Worm (Caenorhabditis elegans) whole organism, mixed stage, embryonic: ENCODE results near the gene srd-46.
"Not testable (repeated sequence)": the region's sequence is repeated elsewhere in the genome, so short reads cannot be mapped to it uniquely, and the experiment has no call there.

ENCODE experiments used
- M03D4.4 ChIP-seq: sonication (generic microtip); optimal IDR thresholded peaks from 2 replicates; lab custom pipeline; 2017; ENCODE audit warnings: mild to moderate bottlenecking, missing genetic modification characterization, missing compliant biosample characterization
- bed-3 ChIP-seq: fragments of 200-800 bp; sonication (Bioruptor generic); optimal IDR thresholded peaks from 3 replicates; lab custom pipeline; 2018; ENCODE audit warnings: mild to moderate bottlenecking, missing genetic modification characterization, moderate library complexity, missing compliant biosample characterization
- blmp-1 ChIP-seq: fragments of 150-350 bp; optimal IDR thresholded peaks from 2 replicates; lab custom pipeline; 2014; ENCODE audit warnings: missing biosample characterization, missing genetic modification characterization
- ceh-39 ChIP-seq: fragments of 150-350 bp; optimal IDR thresholded peaks from 2 replicates; lab custom pipeline; 2014; ENCODE audit warnings: missing biosample characterization, missing genetic modification characterization
- ceh-43 ChIP-seq: fragments of 200-800 bp; sonication (Bioruptor generic); optimal IDR thresholded peaks from 2 replicates; lab custom pipeline; 2018; ENCODE audit warnings: mild to moderate bottlenecking, missing genetic modification characterization, moderate library complexity, missing compliant biosample characterization
- ceh-83 ChIP-seq: fragments of 200-800 bp; sonication (Bioruptor generic); optimal IDR thresholded peaks from 2 replicates; lab custom pipeline; 2018; ENCODE audit warnings: mild to moderate bottlenecking, missing genetic modification characterization, missing compliant biosample characterization
- cnd-1 ChIP-seq: fragments of 200-800 bp; sonication (Bioruptor generic); optimal IDR thresholded peaks from 2 replicates; lab custom pipeline; 2018; ENCODE audit warnings: mild to moderate bottlenecking, missing genetic modification characterization, missing compliant biosample characterization
- drap-1 ChIP-seq: fragments of 200-800 bp; sonication (Bioruptor generic); optimal IDR thresholded peaks from 3 replicates; lab custom pipeline; 2018; ENCODE audit warnings: mild to moderate bottlenecking, missing genetic modification characterization, missing compliant biosample characterization
- elt-1 ChIP-seq: sonication (generic microtip); optimal IDR thresholded peaks from 2 replicates; lab custom pipeline; 2017; ENCODE audit warnings: missing genetic modification characterization, mild to moderate bottlenecking, missing compliant biosample characterization, antibody characterized with exemption, moderate library complexity, borderline replicate concordance; ENCODE audit not compliant: insufficient read depth
- elt-3 ChIP-seq: fragments of 150-350 bp; optimal IDR thresholded peaks from 2 replicates; lab custom pipeline; 2014; ENCODE audit warnings: missing biosample characterization, missing genetic modification characterization
- flh-1 ChIP-seq: fragments of 200-800 bp; sonication (Bioruptor generic); optimal IDR thresholded peaks from 2 replicates; lab custom pipeline; 2018; ENCODE audit warnings: mild to moderate bottlenecking, missing genetic modification characterization, moderate library complexity, missing compliant biosample characterization
- ham-2 ChIP-seq: fragments of 200-800 bp; sonication (Bioruptor generic); optimal IDR thresholded peaks from 2 replicates; lab custom pipeline; 2018; ENCODE audit warnings: mild to moderate bottlenecking, missing genetic modification characterization, missing compliant biosample characterization
- hlh-1 ChIP-seq: fragments of 150-350 bp; optimal IDR thresholded peaks from 2 replicates; lab custom pipeline; 2014; ENCODE audit warnings: missing biosample characterization, missing genetic modification reagents, missing genetic modification characterization
- lin-13 ChIP-seq: fragments of 150-350 bp; optimal IDR thresholded peaks from 2 replicates; lab custom pipeline; 2014; ENCODE audit warnings: missing biosample characterization, missing genetic modification characterization
- lin-32 ChIP-seq: fragments of 200-800 bp; sonication (Bioruptor generic); optimal IDR thresholded peaks from 2 replicates; lab custom pipeline; 2018; ENCODE audit warnings: mild to moderate bottlenecking, missing genetic modification characterization, missing compliant biosample characterization
- lsy-2 ChIP-seq: fragments of 150-350 bp; optimal IDR thresholded peaks from 2 replicates; lab custom pipeline; 2014; ENCODE audit warnings: missing biosample characterization, missing genetic modification characterization
- mab-5 ChIP-seq: fragments of 150-350 bp; optimal IDR thresholded peaks from 2 replicates; lab custom pipeline; 2014; ENCODE audit warnings: missing biosample characterization, missing genetic modification characterization
- mep-1 ChIP-seq: fragments of 150-350 bp; optimal IDR thresholded peaks from 2 replicates; lab custom pipeline; 2017; ENCODE audit warnings: missing biosample characterization, missing genetic modification reagents, missing genetic modification characterization, inconsistent platforms
- mls-2 ChIP-seq: sonication (generic microtip); optimal IDR thresholded peaks from 2 replicates; lab custom pipeline; 2016; ENCODE audit warnings: mild to moderate bottlenecking, missing genetic modification characterization, moderate library complexity, missing compliant biosample characterization
- nhr-12 ChIP-seq: fragments of 150-350 bp; optimal IDR thresholded peaks from 2 replicates; lab custom pipeline; 2014; ENCODE audit warnings: missing biosample characterization, missing genetic modification characterization
- nhr-2 ChIP-seq: fragments of 150-350 bp; optimal IDR thresholded peaks from 2 replicates; lab custom pipeline; 2014; ENCODE audit warnings: missing biosample characterization, missing genetic modification characterization
- nhr-28 ChIP-seq: fragments of 150-350 bp; optimal IDR thresholded peaks from 2 replicates; lab custom pipeline; 2014; ENCODE audit warnings: missing biosample characterization, missing genetic modification characterization
- nhr-76 ChIP-seq: sonication (generic microtip); optimal IDR thresholded peaks from 2 replicates; lab custom pipeline; 2017; ENCODE audit warnings: missing biosample characterization, missing genetic modification characterization
- snpc-4 ChIP-seq: fragments of 150-350 bp; optimal IDR thresholded peaks from 2 replicates; lab custom pipeline; 2014; ENCODE audit warnings: missing biosample characterization, missing genetic modification characterization
- sptf-1 ChIP-seq: sonication (generic microtip); optimal IDR thresholded peaks from 2 replicates; lab custom pipeline; 2017; ENCODE audit warnings: mild to moderate bottlenecking, missing genetic modification characterization, moderate library complexity, missing compliant biosample characterization
- tbx-8 ChIP-seq: fragments of 200-800 bp; sonication (Bioruptor generic); optimal IDR thresholded peaks from 2 replicates; lab custom pipeline; 2018; ENCODE audit warnings: mild to moderate bottlenecking, missing genetic modification characterization, moderate library complexity, missing compliant biosample characterization
- unc-120 ChIP-seq: sonication (generic microtip); optimal IDR thresholded peaks from 2 replicates; lab custom pipeline; 2017; ENCODE audit warnings: missing genetic modification characterization, missing compliant biosample characterization; ENCODE audit not compliant: poor library complexity, severe bottlenecking
- unc-39 ChIP-seq: fragments of 150-350 bp; optimal IDR thresholded peaks from 2 replicates; lab custom pipeline; 2014; ENCODE audit warnings: missing biosample characterization, missing genetic modification characterization
- unc-62 ChIP-seq: fragments of 150-350 bp; optimal IDR thresholded peaks from 2 replicates; lab custom pipeline; 2014; ENCODE audit warnings: missing biosample characterization, missing genetic modification reagents, missing genetic modification characterization
- zip-8 ChIP-seq: fragments of 150-350 bp; optimal IDR thresholded peaks from 2 replicates; lab custom pipeline; 2014; ENCODE audit warnings: missing biosample characterization, missing genetic modification characterization
- ztf-11 ChIP-seq: fragments of 150-350 bp; optimal IDR thresholded peaks from 2 replicates; lab custom pipeline; 2014; ENCODE audit warnings: missing biosample characterization, missing genetic modification characterization

The srd-46 gene

DNA sequence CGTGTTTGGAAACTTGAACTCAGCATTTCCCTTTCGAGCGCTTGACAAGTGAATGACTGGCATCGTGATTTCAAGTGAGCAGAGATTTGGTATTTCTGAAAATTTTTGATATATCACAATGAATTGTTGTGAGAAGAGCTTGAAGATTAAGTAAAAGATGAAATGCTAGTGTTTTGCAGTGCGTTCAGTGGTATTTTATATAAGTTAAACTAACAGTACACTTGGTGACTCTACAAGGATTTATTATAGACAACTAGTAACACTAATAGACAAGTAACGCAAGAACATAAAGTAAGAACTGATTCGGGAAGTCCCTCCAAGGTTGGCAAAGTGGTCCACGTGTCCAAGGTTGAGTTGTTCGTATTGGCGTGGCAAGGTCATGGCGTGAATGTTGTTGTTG, 29.1 kb upstream of the srd-46 start, which contains the start of gene dot-1.3:
TSS of gene dot-1.3 (minus strand) at position 101 of the 400 bp plus-strand sequence.
- TF ChIP-seq flh-1 (GFP tag; lab: Kevin White, UChicago); unc-120 (tag; lab: Kevin White, UChicago); nhr-28: not testable (repeated sequence)
- TF ChIP-seq, all 35 proteins: peak for 0; not testable (repeated sequence) for 35

DNA sequence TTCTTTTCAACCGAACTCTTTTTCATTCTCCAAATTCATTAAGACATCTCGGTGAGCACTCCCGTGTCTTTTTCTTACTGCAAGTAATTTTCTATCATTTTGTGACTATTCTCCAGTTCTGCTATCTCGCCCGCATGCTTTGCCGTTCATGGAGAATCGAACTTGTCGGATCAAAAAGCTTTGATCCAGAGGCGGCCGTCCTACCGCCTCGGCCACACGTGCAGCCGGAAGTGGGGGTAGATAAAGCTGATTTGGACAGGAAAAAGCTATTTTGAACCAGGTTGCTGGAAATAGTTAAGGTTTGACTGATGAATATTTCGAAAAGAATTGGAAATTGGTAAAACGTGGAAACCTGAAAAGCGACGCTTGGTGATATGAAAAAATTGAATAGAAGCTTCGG, 27.7 kb upstream of the srd-46 start:
- TF ChIP-seq tbx-8 (GFP tag; lab: Kevin White, UChicago) (no peak), zip-8 (tag; lab: Kevin White, UChicago) (no peak), snpc-4 (tag; lab: Kevin White, UChicago) (no peak), lsy-2 (tag; lab: Kevin White, UChicago) (no peak), lin-32 (GFP tag; lab: Kevin White, UChicago) (no peak), cnd-1 (no peak), elt-1 (no peak), ceh-39 (no peak), unc-39 (no peak), hlh-1 (tag; lab: Kevin White, UChicago) (no peak), drap-1 (no peak), mls-2 (tag; lab: Kevin White, UChicago) (no peak), sptf-1 (no peak), nhr-28 (no peak), ceh-43 (GFP tag; lab: Kevin White, UChicago) (no peak), mep-1 (tag; lab: Kevin White, UChicago) (no peak), flh-1 (GFP tag; lab: Kevin White, UChicago) (no peak)

DNA sequence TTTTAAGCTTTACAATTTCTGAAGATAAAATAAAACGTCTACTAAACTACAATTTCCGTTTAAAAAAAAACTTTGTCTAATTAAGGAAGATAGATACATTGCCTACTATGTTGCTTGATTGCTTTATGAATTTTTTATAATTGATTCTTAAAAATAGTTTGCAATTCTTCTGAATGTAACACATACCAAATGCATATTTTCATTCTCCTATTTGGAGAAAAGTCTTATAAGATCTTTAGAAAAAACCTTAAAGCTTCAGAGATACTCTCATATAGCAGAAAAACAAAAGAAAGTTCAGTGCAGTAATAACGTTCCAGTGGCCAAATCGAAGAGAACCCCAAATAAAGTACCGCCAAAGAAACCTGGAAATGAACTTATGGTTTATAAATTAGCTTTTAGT, 25.3 kb upstream of the srd-46 start, which contains the start of gene phf-32:
TSS of gene phf-32 (plus strand) at position 301 of the 400 bp plus-strand sequence.
- TF ChIP-seq drap-1 (no peak), lin-13 (tag; lab: Kevin White, UChicago) (no peak), nhr-76 (tag; lab: Kevin White, UChicago) (no peak), M03D4.4 (no peak), nhr-28 (no peak)

DNA sequence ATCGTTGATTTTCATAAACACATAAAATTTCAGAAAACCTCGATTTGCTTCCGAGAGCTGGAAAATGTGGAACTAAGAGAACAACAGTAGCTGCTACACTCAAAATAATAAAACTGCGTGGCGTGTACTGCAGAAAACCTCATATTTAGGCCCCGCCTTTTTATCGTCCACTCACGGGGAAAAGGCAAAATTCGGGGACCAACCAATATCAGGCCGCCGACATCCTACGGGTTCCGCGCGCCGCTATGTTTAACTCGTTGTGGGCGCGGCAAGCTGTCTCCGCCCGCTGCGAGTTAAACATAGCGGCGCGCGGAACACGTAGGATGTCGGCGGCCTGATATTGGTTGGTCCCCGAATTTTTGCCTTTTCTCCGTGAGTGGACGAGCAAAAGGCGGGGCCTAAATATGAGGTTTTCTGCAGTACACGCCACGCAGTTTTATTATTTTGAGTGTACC, 23.8 kb upstream of the srd-46 start, which contains the start of gene F17A2.16:
TSS of gene F17A2.16 (plus strand) at position 405 of the 455 bp plus-strand sequence.
- TF ChIP-seq snpc-4 (tag; lab: Kevin White, UChicago); bed-3 (GFP tag; lab: Kevin White, UChicago); lin-13 (tag; lab: Kevin White, UChicago): not testable (repeated sequence)

DNA sequence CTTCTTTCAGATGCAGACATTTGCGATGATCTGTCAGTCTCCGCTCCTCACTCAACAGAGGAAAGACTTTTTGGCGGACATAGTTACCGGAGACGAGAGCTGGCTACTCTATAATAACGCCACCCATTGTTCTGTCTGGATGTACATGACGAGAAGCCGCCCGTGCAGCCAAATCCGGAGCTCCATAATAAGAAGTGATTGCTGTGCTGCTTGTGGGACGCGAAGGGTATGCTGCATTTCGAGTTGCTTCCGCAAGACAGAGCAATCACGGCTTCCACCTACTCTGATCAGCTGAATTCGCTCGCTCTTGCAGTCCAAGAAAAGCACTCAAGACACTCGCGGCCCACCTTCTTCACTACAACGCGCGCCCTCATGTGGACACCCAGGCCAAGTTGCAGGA, 18.1 kb upstream of the srd-46 start:
- no peak for TF ChIP-seq mab-5 (tag; lab: Kevin White, UChicago)
- TF ChIP-seq nhr-2, result no peak
- no peak for TF ChIP-seq ham-2 (GFP tag; lab: Kevin White, UChicago)
- no peak for TF ChIP-seq elt-3 (tag; lab: Kevin White, UChicago)
- TF ChIP-seq nhr-12 (tag; lab: Kevin White, UChicago), result no peak
- no peak for TF ChIP-seq nhr-76 (tag; lab: Kevin White, UChicago)
- no peak for TF ChIP-seq unc-39
- TF ChIP-seq unc-62 (GFP tag; lab: Kevin White, UChicago), result no peak
- no peak for TF ChIP-seq flh-1 (GFP tag; lab: Kevin White, UChicago)
- TF ChIP-seq M03D4.4, result no peak
- TF ChIP-seq ztf-11 (tag; lab: Kevin White, UChicago), result no peak

DNA sequence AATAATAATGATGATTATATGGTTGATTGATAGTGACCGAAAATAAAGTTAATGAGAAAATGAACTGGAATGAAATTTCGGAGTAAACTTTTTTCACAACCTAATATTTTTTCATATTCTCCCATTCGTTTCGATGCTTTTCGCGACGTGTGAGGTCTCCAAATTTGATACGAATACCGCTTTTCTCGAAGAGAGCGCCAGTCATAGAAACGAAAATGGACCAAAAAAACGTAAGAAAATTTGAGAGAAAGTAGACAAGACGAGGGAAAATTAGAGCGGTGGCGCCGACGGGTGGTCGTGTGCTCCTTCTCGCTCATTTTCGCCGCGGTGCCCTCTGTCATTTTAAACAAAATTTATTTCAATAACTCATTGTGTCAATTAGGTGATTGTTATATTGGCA, 17.5 kb upstream of the srd-46 start:
- TF ChIP-seq mab-5 (tag; lab: Kevin White, UChicago), result no peak
- no peak for TF ChIP-seq bed-3 (GFP tag; lab: Kevin White, UChicago)
- no peak for TF ChIP-seq hlh-1 (tag; lab: Kevin White, UChicago)
- TF ChIP-seq mls-2 (tag; lab: Kevin White, UChicago), result no peak
- no peak for TF ChIP-seq blmp-1 (tag; lab: Kevin White, UChicago)
- TF ChIP-seq nhr-28, result no peak
- no peak for TF ChIP-seq lin-32 (GFP tag; lab: Kevin White, UChicago)
- TF ChIP-seq ceh-83 (GFP tag; lab: Kevin White, UChicago), result no peak
- TF ChIP-seq nhr-2, result no peak
- TF ChIP-seq flh-1 (GFP tag; lab: Kevin White, UChicago), result no peak
- no peak for TF ChIP-seq snpc-4 (tag; lab: Kevin White, UChicago)
- TF ChIP-seq elt-1, result no peak
- no peak for TF ChIP-seq nhr-76 (tag; lab: Kevin White, UChicago)
- no peak for TF ChIP-seq ceh-39
- no peak for TF ChIP-seq cnd-1
